Fruit fly (Drosophila melanogaster) Kc167 (cell line): ENCODE data around the gene CG10561.

Experiments used
- Myc ChIP-seq: fragments of >200 bp; optimal IDR thresholded peaks from 2 replicates; lab custom pipeline; 2017; ENCODE audit warnings: missing external identifiers
- Sin3A ChIP-seq: fragments of >200 bp; optimal IDR thresholded peaks from 2 replicates; lab custom pipeline; 2018; ENCODE audit warnings: missing external identifiers
- h ChIP-seq: fragments of >200 bp; optimal IDR thresholded peaks from 3 replicates; lab custom pipeline; 2018; ENCODE audit warnings: missing external identifiers
- insv ChIP-seq: fragments of >200 bp; optimal IDR thresholded peaks from 3 replicates; lab custom pipeline; 2018; ENCODE audit warnings: missing external identifiers
- psq ChIP-seq: fragments of >200 bp; optimal IDR thresholded peaks from 2 replicates; lab custom pipeline; 2017; ENCODE audit warnings: missing external identifiers
- ttk ChIP-seq: sonication (Bioruptor generic); optimal IDR thresholded peaks from 2 replicates; lab custom pipeline; 2017; ENCODE audit warnings: missing external identifiers

Gene CG10561

dm6 chr2L:19114183-19114776 is at the start of gene CG10561:
CG10561 (plus strand) TSS chr2L:19114401.
- TF ChIP-seq Sin3A (lab: Kevin White, UChicago) (no peak), insv (no peak), ttk (lab: Kevin White, UChicago) (no peak), h (no peak), Myc (lab: Kevin White, UChicago) (no peak), psq (no peak)

DNA sequence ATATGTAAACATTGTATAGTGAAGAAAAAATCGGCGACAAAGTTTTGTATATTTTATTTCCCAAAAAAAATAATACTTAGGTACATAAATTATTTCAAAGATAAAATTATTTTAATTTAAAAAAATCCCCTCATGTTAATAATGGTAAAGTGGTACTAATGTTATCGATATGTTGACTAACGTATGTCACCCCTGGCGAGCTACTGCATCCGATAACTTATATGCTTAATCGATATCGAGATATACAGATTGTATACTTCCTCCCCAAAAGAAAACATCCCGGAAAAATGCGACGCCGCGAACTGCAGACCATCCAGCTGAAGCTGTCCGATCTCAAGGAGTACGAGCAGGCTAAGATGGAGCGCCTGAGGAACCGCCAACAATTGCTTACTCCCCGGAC is 49.5 kb upstream of the CG10561 start, which contains the start of gene CG17343:
Gene CG17343 (plus strand): TSS at position 224 of the 400 bp plus-strand sequence.
- TF ChIP-seq psq (no peak), insv (no peak), Myc (lab: Kevin White, UChicago) (no peak), ttk (lab: Kevin White, UChicago) (no peak), Sin3A (lab: Kevin White, UChicago) (no peak), h (no peak)

- TF ChIP-seq ttk (lab: Kevin White, UChicago), result no peak
- TF ChIP-seq Sin3A (lab: Kevin White, UChicago), result no peak
- TF ChIP-seq h, result no peak
- TF ChIP-seq psq, result no peak
- no peak for TF ChIP-seq insv
- TF ChIP-seq Myc (lab: Kevin White, UChicago), result no peak
Measured at dm6 chr2L:19068393-19068792, 45.8 kb upstream of the CG10561 start.

DNA sequence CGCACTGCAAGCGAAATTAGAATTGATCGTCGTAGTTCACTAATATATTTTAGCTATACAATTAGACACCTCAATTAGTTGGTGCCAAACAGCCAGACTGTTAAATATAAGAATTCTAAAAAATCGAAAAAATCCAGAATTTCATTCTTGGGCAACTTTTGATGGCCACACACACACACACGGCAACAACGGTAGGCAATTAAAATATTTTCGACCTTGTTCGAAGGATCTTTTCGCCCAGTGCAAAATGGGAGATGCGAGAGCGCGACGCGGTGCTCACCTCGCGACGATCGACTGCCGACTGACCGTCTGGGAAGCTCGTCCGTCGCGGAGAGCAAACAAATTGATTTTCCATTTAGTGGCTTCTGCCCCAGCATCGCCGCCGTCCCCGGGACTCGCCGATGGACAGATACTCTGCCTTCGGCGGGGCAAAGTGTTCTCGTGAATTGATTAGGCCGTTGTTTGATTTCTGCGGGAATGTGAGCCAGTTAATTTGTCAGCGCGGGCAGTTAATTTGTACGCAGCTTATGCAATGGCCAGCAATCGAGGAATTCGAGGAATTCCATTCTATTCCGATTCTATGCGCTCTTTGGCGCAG is 44.6 kb upstream of the CG10561 start, which contains the start of gene CG10702:
Gene CG10702 (minus strand): TSS at position 304 of the 598 bp plus-strand sequence.
- TF ChIP-seq insv (no peak), h (no peak), psq (no peak)

- no peak for TF ChIP-seq Sin3A (lab: Kevin White, UChicago)
- TF ChIP-seq insv, result no peak
- no peak for TF ChIP-seq h
- TF ChIP-seq psq, result no peak
- no peak for TF ChIP-seq ttk (lab: Kevin White, UChicago)
- TF ChIP-seq Myc (lab: Kevin White, UChicago), result no peak
Measured at dm6 chr2L:19071713-19072112, 42.5 kb upstream of the CG10561 start.

DNA sequence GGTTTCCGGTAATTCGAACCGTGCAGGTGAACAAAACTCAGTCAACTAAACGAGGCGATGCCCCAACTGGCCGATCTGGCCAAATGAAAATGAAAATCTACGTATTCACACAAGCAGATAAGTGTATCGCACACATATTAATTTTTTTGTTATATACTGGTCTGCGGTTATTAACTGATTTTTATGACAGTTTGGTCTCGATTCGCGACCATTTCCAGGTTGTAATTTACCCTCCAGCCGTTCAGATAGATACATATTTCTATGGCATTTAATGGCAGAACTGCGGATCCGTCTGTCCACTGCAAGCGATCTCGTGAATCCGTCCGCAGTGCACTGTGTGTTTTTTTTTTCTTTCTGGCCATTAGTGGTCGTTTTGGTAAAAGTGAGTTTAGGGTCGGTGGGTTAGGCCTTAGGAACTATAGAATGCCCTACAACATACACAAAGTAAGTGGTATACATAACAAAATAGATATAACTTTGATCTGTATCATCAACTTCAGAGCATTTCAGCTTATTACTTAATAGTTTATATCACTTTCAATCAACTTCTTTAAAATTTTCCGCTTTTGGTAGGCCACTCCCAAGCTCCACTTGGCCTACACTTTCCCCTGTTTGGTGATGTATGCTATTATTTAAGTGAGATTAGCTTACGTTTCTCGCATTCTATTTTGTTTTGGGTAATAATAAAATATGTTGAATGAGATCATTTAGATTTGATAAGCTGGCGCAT is 39.9 kb upstream of the CG10561 start, which contains the start of gene CG17572:
Gene CG17572 (minus strand): TSS at position 51 of the 730 bp plus-strand sequence.
- TF ChIP-seq Myc (lab: Kevin White, UChicago) (no peak), ttk (lab: Kevin White, UChicago) (no peak), Sin3A (lab: Kevin White, UChicago) (no peak), h (no peak), insv (no peak), psq (no peak)

- TF ChIP-seq Myc (lab: Kevin White, UChicago), result no peak
- no peak for TF ChIP-seq ttk (lab: Kevin White, UChicago)
Measured at dm6 chr2L:19078928-19079327, 35.3 kb upstream of the CG10561 start, which contains the start of gene CG10700. CG10700 (minus strand) TSS chr2L:19079028.

DNA sequence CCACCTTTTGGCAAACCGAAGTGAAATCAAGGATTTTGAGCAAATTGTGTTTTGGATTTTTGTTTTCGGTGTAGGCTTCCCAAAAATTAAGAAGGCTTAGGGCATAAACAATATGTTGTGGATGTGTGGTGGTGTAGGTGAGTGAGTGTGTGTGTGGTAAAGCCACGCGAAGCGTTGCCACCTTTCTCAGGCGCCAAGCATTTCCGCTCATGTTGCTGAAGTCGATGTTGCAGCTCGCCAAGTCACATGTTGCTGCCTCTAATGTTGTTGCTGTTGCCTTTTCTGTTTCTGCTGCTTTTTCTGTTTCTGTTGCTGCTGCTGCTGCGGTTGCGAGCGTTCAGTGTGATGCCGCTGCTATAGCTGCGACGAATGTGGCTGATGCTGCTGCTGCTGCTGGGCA is 34.5 kb upstream of the CG10561 start:
- TF ChIP-seq Myc (lab: Kevin White, UChicago) (no peak), psq (no peak), insv (no peak), Sin3A (lab: Kevin White, UChicago) (no peak), h (no peak), ttk (lab: Kevin White, UChicago) (no peak)

- no peak for TF ChIP-seq psq
- TF ChIP-seq h, result no peak
- TF ChIP-seq ttk (lab: Kevin White, UChicago), result no peak
- TF ChIP-seq insv, result no peak
- TF ChIP-seq Myc (lab: Kevin White, UChicago), result no peak
- TF ChIP-seq Sin3A (lab: Kevin White, UChicago), result no peak
Measured at dm6 chr2L:19083320-19083764, 30.9 kb upstream of the CG10561 start.

- TF ChIP-seq psq (no peak), insv (no peak), Myc (lab: Kevin White, UChicago) (no peak), ttk (lab: Kevin White, UChicago) (no peak), Sin3A (lab: Kevin White, UChicago) (no peak), h (no peak)
Measured at dm6 chr2L:19088895-19089294, 25.3 kb upstream of the CG10561 start.

dm6 chr2L:19089385-19089784 is 24.8 kb upstream of the CG10561 start:
- no peak for TF ChIP-seq psq
- TF ChIP-seq ttk (lab: Kevin White, UChicago), result no peak
- TF ChIP-seq Myc (lab: Kevin White, UChicago), result no peak
- TF ChIP-seq h, result no peak
- TF ChIP-seq insv, result no peak
- no peak for TF ChIP-seq Sin3A (lab: Kevin White, UChicago)

DNA sequence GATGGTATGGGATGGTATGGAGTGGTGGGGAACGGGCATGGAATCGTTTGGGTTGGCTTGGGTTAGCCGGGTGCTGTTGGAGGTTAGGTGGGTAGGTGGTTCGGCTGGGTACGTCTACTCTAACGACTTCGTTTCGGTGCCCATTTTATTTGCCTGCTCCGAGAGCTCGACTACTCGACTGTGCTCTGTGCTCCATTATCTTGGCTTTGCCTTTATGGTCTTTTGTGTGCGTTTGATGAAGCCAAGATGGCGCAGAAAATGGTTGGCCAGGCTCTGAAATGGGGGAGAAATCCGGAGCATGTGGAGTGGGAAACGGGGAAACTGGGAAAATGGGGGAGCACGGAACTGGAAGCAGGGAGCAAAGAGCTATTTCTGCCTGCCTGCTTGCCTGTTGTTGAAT is 20.3 kb upstream of the CG10561 start:
- no peak for TF ChIP-seq insv
- no peak for TF ChIP-seq Sin3A (lab: Kevin White, UChicago)
- TF ChIP-seq h, result no peak
- TF ChIP-seq ttk (lab: Kevin White, UChicago), result no peak
- TF ChIP-seq psq, result no peak
- TF ChIP-seq Myc (lab: Kevin White, UChicago), result no peak
